Fruit fly (Drosophila melanogaster) whole organism, pupa: ENCODE data around the gene Ipk2.

Source experiments
- CG10348 ChIP-seq: fragments of 200-800 bp; sonication (Bioruptor generic); IDR thresholded peaks from 2 replicates; pipeline ENCODE4 v1.3.6; 2022; ENCODE audit warnings: missing biosample characterization, missing genetic modification characterization
- CG12605 ChIP-seq: fragments of 200-800 bp; sonication (Bioruptor generic); IDR thresholded peaks from 2 replicates; pipeline ENCODE4 v1.3.6; 2022; ENCODE audit warnings: missing biosample characterization, missing genetic modification characterization
- CG13204 ChIP-seq: fragments of 200-800 bp; sonication (Bioruptor generic); optimal IDR thresholded peaks from 2 replicates; lab custom pipeline; 2018; ENCODE audit warnings: missing biosample characterization, mild to moderate bottlenecking, missing genetic modification characterization, moderate library complexity
- CG14655 ChIP-seq: fragments of 200-800 bp; sonication (Bioruptor generic); optimal IDR thresholded peaks from 3 replicates; lab custom pipeline; 2017; ENCODE audit warnings: mild to moderate bottlenecking, missing biosample characterization, missing genetic modification reagents, missing genetic modification characterization
- CG15710 ChIP-seq: fragments of 200-800 bp; sonication (Bioruptor generic); optimal IDR thresholded peaks from 2 replicates; lab custom pipeline; 2018; ENCODE audit warnings: missing biosample characterization, mild to moderate bottlenecking, missing genetic modification characterization, moderate library complexity
- CG17806 ChIP-seq: fragments of 200-800 bp; sonication (Bioruptor generic); optimal IDR thresholded peaks from 2 replicates; lab custom pipeline; 2018; ENCODE audit warnings: missing biosample characterization, mild to moderate bottlenecking, missing genetic modification characterization, moderate library complexity
- CG32121 ChIP-seq: fragments of 200-800 bp; sonication (Bioruptor generic); IDR thresholded peaks from 2 replicates; pipeline ENCODE4 v1.3.6; 2022; ENCODE audit warnings: missing biosample characterization, missing genetic modification characterization
- CG34367 ChIP-seq: fragments of 200-800 bp; sonication (Bioruptor generic); optimal IDR thresholded peaks from 2 replicates; lab custom pipeline; 2018; ENCODE audit warnings: missing biosample characterization, mild to moderate bottlenecking, missing genetic modification characterization
- CG4496 ChIP-seq: fragments of 200-800 bp; sonication (Bioruptor generic); IDR thresholded peaks from 3 replicates; pipeline ENCODE4 v1.3.6; 2022; ENCODE audit warnings: missing biosample characterization, missing genetic modification characterization
- CG8159 ChIP-seq: fragments of 200-800 bp; sonication (Bioruptor generic); optimal IDR thresholded peaks from 3 replicates; lab custom pipeline; 2018; ENCODE audit warnings: missing biosample characterization, mild to moderate bottlenecking, missing genetic modification characterization, moderate library complexity
- CG8301 ChIP-seq: fragments of 200-800 bp; sonication (Bioruptor generic); optimal IDR thresholded peaks from 2 replicates; lab custom pipeline; 2018; ENCODE audit warnings: missing biosample characterization, mild to moderate bottlenecking, missing genetic modification characterization
- CG9948 ChIP-seq: fragments of 200-800 bp; sonication (Bioruptor generic); optimal IDR thresholded peaks from 2 replicates; lab custom pipeline; 2018; ENCODE audit warnings: missing biosample characterization, mild to moderate bottlenecking, missing genetic modification characterization, moderate library complexity
- D1 ChIP-seq: fragments of 200-800 bp; sonication (Bioruptor generic); optimal IDR thresholded peaks from 2 replicates; lab custom pipeline; 2018; ENCODE audit warnings: missing biosample characterization, mild to moderate bottlenecking, missing genetic modification characterization, moderate library complexity
- EcR ChIP-seq: fragments of 200-800 bp; sonication (Bioruptor generic); optimal IDR thresholded peaks from 3 replicates; lab custom pipeline; 2019; ENCODE audit warnings: missing biosample characterization, missing genetic modification characterization, mild to moderate bottlenecking, moderate library complexity, missing genetic modification reagents
- Ets98B ChIP-seq: fragments of 200-800 bp; sonication (Bioruptor generic); IDR thresholded peaks from 2 replicates; pipeline ENCODE4 v1.3.6; 2022; ENCODE audit warnings: missing biosample characterization, missing genetic modification characterization
- Pif1A ChIP-seq: fragments of 200-800 bp; sonication (Bioruptor generic); optimal IDR thresholded peaks from 3 replicates; lab custom pipeline; 2016; ENCODE audit warnings: missing biosample characterization, missing genetic modification characterization
- Pif1B ChIP-seq: fragments of 200-800 bp; sonication (Bioruptor generic); optimal IDR thresholded peaks from 3 replicates; lab custom pipeline; 2016; ENCODE audit warnings: missing biosample characterization, missing genetic modification characterization
- Snoo ChIP-seq: fragments of 200-800 bp; sonication (Bioruptor generic); optimal IDR thresholded peaks from 3 replicates; lab custom pipeline; 2017; ENCODE audit warnings: missing biosample characterization, mild to moderate bottlenecking, missing genetic modification characterization, inconsistent platforms
- fd96Ca ChIP-seq: fragments of 200-800 bp; sonication (Bioruptor generic); IDR thresholded peaks from 3 replicates; pipeline ENCODE4 v1.3.6; 2022; ENCODE audit warnings: missing biosample characterization, missing genetic modification characterization
- gl ChIP-seq: fragments of 200-800 bp; sonication (Bioruptor generic); optimal IDR thresholded peaks from 2 replicates; lab custom pipeline; 2018; ENCODE audit warnings: missing biosample characterization, mild to moderate bottlenecking, missing genetic modification characterization
- rn ChIP-seq: fragments of 200-800 bp; sonication (Bioruptor generic); IDR thresholded peaks from 2 replicates; pipeline ENCODE4 v1.3.6; 2022; ENCODE audit warnings: missing biosample characterization, missing genetic modification characterization

Gene Ipk2

DNA sequence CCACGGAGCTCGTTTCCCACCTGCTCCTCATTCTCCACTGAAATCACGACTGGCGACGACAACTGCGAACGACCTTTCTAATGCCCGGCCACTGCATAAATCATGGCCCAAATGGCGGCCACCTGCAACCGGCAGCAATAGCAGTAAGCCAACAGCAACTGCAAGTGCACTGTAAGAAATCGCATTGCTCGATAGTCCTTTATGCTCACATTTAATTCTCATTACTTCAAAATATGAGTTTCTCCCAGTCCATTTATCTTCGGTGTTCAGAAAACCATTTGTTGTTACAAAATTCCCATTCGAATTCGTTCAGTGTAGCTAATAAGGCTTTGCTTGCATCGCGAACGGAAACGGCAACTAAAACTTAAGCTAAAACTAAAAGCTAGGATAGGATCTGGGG lies 30.0 kb upstream of the Ipk2 start:
- TF ChIP-seq CG15710 (tag; lab: Kevin White, UChicago) (no peak), Ets98B (GFP tag; lab: Robert Waterston, UW) (peak; percentile 87), Pif1B (GFP tag; lab: Kevin White, UChicago) (peak; percentile 1), gl (no peak), D1 (tag; lab: Kevin White, UChicago) (no peak), rn (GFP tag; lab: Robert Waterston, UW) (no peak), fd96Ca (GFP tag; lab: Robert Waterston, UW) (peak; percentile 86), CG14655 (peak; percentile 69), CG34367 (tag; lab: Kevin White, UChicago) (no peak), CG32121 (peak; percentile 85), CG9948 (tag; lab: Kevin White, UChicago) (no peak), CG12605 (GFP tag; lab: Robert Waterston, UW) (peak; percentile 51; the same call in 1 of the 2 replicates), CG10348 (GFP tag; lab: Robert Waterston, UW) (0 out of 2 replicates have a peak, but pooled peaks have one; percentile 33), EcR (GFP tag; lab: Kevin White, UChicago) (no peak), Snoo (tag; lab: Kevin White, UChicago) (no peak), CG17806 (peak; percentile 41), CG8159 (no peak), CG8301 (tag; lab: Kevin White, UChicago) (peak; percentile 73), CG13204 (GFP tag; lab: Kevin White, UChicago) (no peak), CG4496 (GFP tag; lab: Robert Waterston, UW) (peak; percentile 89), Pif1A (peak; percentile 23)

DNA sequence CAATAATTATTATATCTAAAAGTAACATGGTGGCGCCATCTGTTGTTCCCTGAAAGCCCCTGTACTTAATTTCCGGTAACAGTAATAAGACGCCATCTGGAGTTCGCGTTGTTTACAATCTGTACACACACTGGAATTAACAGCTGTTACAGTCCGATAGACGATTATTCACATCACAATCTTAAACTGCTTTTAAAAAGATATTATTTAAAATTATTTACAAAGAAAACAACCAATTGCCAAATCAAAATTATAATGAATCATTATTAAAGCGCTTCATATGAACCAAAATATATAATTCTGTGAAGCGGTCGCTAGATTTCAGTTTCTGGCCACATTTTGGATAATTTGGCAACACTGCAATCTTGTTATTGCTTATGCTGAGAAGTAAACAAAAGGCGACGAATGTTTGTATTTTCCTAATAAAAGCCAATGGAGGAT lies 28.4 kb upstream of the Ipk2 start, which contains the start of gene CG13689:
CG13689 (plus strand) TSS at position 375 of the 441 bp plus-strand sequence.
- TF ChIP-seq EcR (GFP tag; lab: Kevin White, UChicago) = no peak
- TF ChIP-seq CG32121 = no peak
- TF ChIP-seq CG4496 (GFP tag; lab: Robert Waterston, UW) = no peak
- no peak for TF ChIP-seq CG8159
- no peak for TF ChIP-seq rn (GFP tag; lab: Robert Waterston, UW)
- TF ChIP-seq CG17806 = no peak
- TF ChIP-seq CG34367 (tag; lab: Kevin White, UChicago) = no peak
- peak; percentile 65 for TF ChIP-seq D1 (tag; lab: Kevin White, UChicago)
- TF ChIP-seq gl = no peak
- peak; percentile 2 for TF ChIP-seq Pif1A
- peak; percentile 26 for TF ChIP-seq Pif1B (GFP tag; lab: Kevin White, UChicago)

DNA sequence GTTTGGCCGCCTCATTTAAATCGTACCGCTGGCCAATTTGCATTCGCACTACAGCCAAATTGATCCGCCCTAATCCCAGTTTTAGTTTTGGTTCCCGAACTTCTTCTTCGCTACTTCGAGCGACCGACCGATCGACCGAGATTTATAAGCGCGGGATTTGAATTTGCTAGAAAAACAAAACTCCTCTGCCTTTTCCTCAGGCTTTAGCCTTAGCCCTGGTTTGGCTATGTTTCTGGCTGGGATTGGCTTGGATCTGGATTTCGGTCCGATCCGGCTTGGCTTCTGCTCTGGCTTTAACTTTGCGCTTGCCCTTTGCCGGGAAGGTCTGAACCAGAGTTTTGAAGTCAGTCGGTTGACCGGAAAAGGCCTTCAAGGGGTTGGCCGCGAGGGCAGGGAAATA lies 27.8 kb upstream of the Ipk2 start:
- TF ChIP-seq Ets98B (GFP tag; lab: Robert Waterston, UW) (no peak), Snoo (tag; lab: Kevin White, UChicago) (no peak), CG14655 (no peak), CG17806 (no peak), fd96Ca (GFP tag; lab: Robert Waterston, UW) (no peak), CG12605 (GFP tag; lab: Robert Waterston, UW) (no peak), CG10348 (GFP tag; lab: Robert Waterston, UW) (no peak), gl (no peak), CG8159 (no peak), CG15710 (tag; lab: Kevin White, UChicago) (no peak), EcR (GFP tag; lab: Kevin White, UChicago) (no peak), rn (GFP tag; lab: Robert Waterston, UW) (no peak), Pif1A (no peak), D1 (tag; lab: Kevin White, UChicago) (no peak)

dm6 chr2L:597771-598170 lies 23.7 kb upstream of the Ipk2 start:
- no peak for TF ChIP-seq CG8159
- TF ChIP-seq CG14655 = no peak
- TF ChIP-seq EcR (GFP tag; lab: Kevin White, UChicago) = no peak
- TF ChIP-seq Pif1A = no peak
- no peak for TF ChIP-seq CG13204 (GFP tag; lab: Kevin White, UChicago)
- TF ChIP-seq CG15710 (tag; lab: Kevin White, UChicago) = no peak
- no peak for TF ChIP-seq Ets98B (GFP tag; lab: Robert Waterston, UW)
- no peak for TF ChIP-seq CG4496 (GFP tag; lab: Robert Waterston, UW)
- TF ChIP-seq gl = no peak
- TF ChIP-seq CG9948 (tag; lab: Kevin White, UChicago) = no peak
- TF ChIP-seq CG10348 (GFP tag; lab: Robert Waterston, UW) = no peak
- TF ChIP-seq CG32121 = no peak
- TF ChIP-seq CG8301 (tag; lab: Kevin White, UChicago) = no peak

DNA sequence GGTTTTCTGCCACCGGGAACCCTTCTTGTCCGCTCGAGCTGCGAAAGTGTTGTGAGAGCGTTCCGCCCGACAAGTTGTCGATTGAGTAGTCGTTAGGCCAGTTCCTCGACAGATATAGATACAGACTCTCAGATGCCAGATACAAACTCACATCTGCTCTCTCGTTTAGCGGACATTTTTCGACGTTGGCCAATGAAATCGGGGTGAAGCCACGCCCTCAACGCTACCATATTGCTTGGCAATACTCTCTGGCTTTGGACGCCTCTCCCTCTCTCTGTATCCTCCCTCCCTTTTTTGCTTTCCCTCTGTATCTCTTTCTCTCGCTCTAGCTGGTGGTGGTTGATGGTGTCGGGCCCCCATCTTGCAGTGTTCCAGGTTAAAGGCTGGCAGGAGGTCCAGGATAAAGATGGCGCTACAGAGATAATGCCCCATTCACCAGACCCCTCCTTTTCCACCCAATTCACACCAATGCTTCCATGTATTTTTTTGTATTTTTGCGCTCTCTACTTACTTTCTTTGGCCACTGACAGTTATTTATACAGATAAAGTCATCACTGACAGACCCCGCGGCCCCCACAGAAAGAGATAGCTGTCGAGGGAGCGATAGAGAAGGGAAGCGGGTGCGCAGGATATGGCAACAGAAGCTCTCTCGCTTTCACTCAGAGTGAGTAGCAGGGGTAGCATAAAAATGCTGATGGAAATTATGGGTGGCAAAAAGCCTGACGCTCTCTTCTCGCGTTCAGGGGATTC lies 20.7 kb upstream of the Ipk2 start, which contains the start of gene Gsc:
Gsc (minus strand) TSS at position 51 of the 750 bp plus-strand sequence.
- no peak for TF ChIP-seq CG17806
- TF ChIP-seq rn (GFP tag; lab: Robert Waterston, UW) = no peak
- no peak for TF ChIP-seq CG32121
- TF ChIP-seq CG15710 (tag; lab: Kevin White, UChicago) = no peak
- TF ChIP-seq CG4496 (GFP tag; lab: Robert Waterston, UW) = 0 out of 3 replicates have a peak, but pooled peaks have one; percentile 40
- no peak for TF ChIP-seq CG8301 (tag; lab: Kevin White, UChicago)
- no peak for TF ChIP-seq Pif1B (GFP tag; lab: Kevin White, UChicago)
- TF ChIP-seq CG12605 (GFP tag; lab: Robert Waterston, UW) = no peak
- no peak for TF ChIP-seq Pif1A

DNA sequence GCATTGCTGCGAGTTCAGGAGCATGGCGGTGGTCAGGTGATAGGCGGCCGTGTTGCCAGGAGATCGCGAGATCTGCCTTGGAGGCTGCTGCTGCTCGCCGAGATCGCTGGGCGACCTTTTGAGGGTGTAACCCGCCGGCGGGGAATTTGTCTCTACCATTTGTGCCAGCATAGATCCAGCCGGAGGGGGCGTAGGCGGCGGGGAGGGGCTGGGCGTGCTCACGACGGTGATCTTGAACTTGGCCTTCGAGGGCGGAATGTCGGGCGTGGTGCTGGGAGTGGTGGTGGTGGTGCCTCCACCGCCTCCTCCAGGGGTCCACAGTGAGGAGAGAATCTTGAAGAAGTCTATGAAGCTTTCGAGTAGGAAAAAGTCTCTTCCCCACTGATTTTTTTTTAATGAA lies 20.0 kb upstream of the Ipk2 start:
- no peak for TF ChIP-seq fd96Ca (GFP tag; lab: Robert Waterston, UW)
- 0 out of 2 replicates have a peak, but pooled peaks have one; percentile 6 for TF ChIP-seq rn (GFP tag; lab: Robert Waterston, UW)
- TF ChIP-seq Snoo (tag; lab: Kevin White, UChicago) = no peak
- TF ChIP-seq gl = no peak
- no peak for TF ChIP-seq CG4496 (GFP tag; lab: Robert Waterston, UW)
- TF ChIP-seq Pif1B (GFP tag; lab: Kevin White, UChicago) = no peak
- TF ChIP-seq Pif1A = no peak
